Worm (Caenorhabditis elegans) whole organism, young adult: ENCODE data around the gene C43F9.5.

Experiments
- B0035.1 ChIP-seq: sonication (generic microtip); optimal IDR thresholded peaks from 2 replicates; lab custom pipeline; 2016; ENCODE audit warnings: missing genetic modification characterization, mild to moderate bottlenecking, missing compliant biosample characterization, missing genotype, missing genetic modification reagents
- B0261.1 ChIP-seq: sonication (generic microtip); optimal IDR thresholded peaks from 2 replicates; lab custom pipeline; 2016; ENCODE audit warnings: mild to moderate bottlenecking, missing genetic modification characterization, moderate library complexity, missing compliant biosample characterization
- C06A6.2 ChIP-seq: fragments of 200-800 bp; sonication (Bioruptor generic); conservative IDR thresholded peaks from 2 replicates; pipeline ENCODE4 v1.3.6; 2022; ENCODE audit warnings: missing genetic modification characterization, missing compliant biosample characterization
- C17E4.6 ChIP-seq: fragments of 200-800 bp; sonication (Bioruptor generic); IDR thresholded peaks from 2 replicates; pipeline ENCODE4 v1.3.6; 2022; ENCODE audit warnings: missing genetic modification reagents, missing genetic modification characterization, missing compliant biosample characterization
- D2030.7 ChIP-seq: fragments of 200-800 bp; sonication (Bioruptor generic); IDR thresholded peaks from 2 replicates; pipeline ENCODE4 v1.3.6; 2022; ENCODE audit warnings: missing genetic modification reagents, missing genetic modification characterization, missing compliant biosample characterization
- F22D6.2 ChIP-seq: sonication (generic microtip); optimal IDR thresholded peaks from 2 replicates; lab custom pipeline; 2016; ENCODE audit warnings: mild to moderate bottlenecking, missing genetic modification characterization, missing compliant biosample characterization
- K11D2.4 ChIP-seq: fragments of 200-800 bp; sonication (Bioruptor generic); IDR thresholded peaks from 2 replicates; pipeline ENCODE4 v1.3.6; 2022; ENCODE audit warnings: missing genetic modification reagents, missing genetic modification characterization, missing compliant biosample characterization
- T26A5.8 ChIP-seq: sonication (generic microtip); optimal IDR thresholded peaks from 2 replicates; lab custom pipeline; 2016; ENCODE audit warnings: missing genetic modification characterization, missing compliant biosample characterization
- Y56A3A.18 ChIP-seq: fragments of 200-800 bp; sonication (Bioruptor generic); IDR thresholded peaks from 2 replicates; pipeline ENCODE4 v1.3.6; 2022; ENCODE audit warnings: missing genetic modification reagents, missing genetic modification characterization, missing compliant biosample characterization
- Y67H2A.10 ChIP-seq: fragments of 200-800 bp; sonication (Bioruptor generic); conservative IDR thresholded peaks from 2 replicates; pipeline ENCODE4 v1.3.6; 2022; ENCODE audit warnings: missing genetic modification reagents, missing genetic modification characterization, missing compliant biosample characterization
- Y79H2A.3 ChIP-seq: fragments of 200-800 bp; sonication (Bioruptor generic); conservative IDR thresholded peaks from 2 replicates; pipeline ENCODE4 v1.3.6; 2022; ENCODE audit warnings: missing genetic modification reagents, missing genetic modification characterization, missing compliant biosample characterization
- ZK185.1 ChIP-seq: sonication (generic microtip); optimal IDR thresholded peaks from 2 replicates; lab custom pipeline; 2016; ENCODE audit warnings: mild to moderate bottlenecking, missing genetic modification characterization, missing compliant biosample characterization; ENCODE audit not compliant: poor library complexity, severe bottlenecking
- aptf-3 ChIP-seq: fragments of 200-800 bp; sonication (Bioruptor generic); IDR thresholded peaks from 2 replicates; pipeline ENCODE4 v1.3.6; 2022; ENCODE audit warnings: missing genetic modification characterization, missing compliant biosample characterization
- bed-2 ChIP-seq: fragments of 200-800 bp; sonication (Bioruptor generic); IDR thresholded peaks from 2 replicates; pipeline ENCODE4 v1.3.6; 2022; ENCODE audit warnings: missing genetic modification reagents, missing genetic modification characterization, missing compliant biosample characterization
- ccch-3 ChIP-seq: fragments of 200-800 bp; sonication (Bioruptor generic); optimal IDR thresholded peaks from 2 replicates; lab custom pipeline; 2018; ENCODE audit warnings: mild to moderate bottlenecking, missing genetic modification characterization, missing compliant biosample characterization
- cebp-1 ChIP-seq, 2 experiments: fragments of 200-800 bp in 1 of 2; sonication (Bioruptor generic) in 1 of 2; sonication (generic microtip) in 1 of 2; IDR thresholded peaks in 1 of 2; optimal IDR thresholded peaks in 1 of 2; 2 replicates each; pipeline versions ENCODE4 v1.3.6 to Lab custom; 2017 to 2022; ENCODE audit warnings: missing compliant biosample characterization in 2 of 2, missing genetic modification characterization in 2 of 2, mild to moderate bottlenecking in 1 of 2, missing genetic modification reagents in 1 of 2, moderate library complexity in 1 of 2
- die-1 ChIP-seq: sonication (generic microtip); optimal IDR thresholded peaks from 2 replicates; lab custom pipeline; 2016; ENCODE audit warnings: missing genotype, mild to moderate bottlenecking, missing genetic modification characterization, missing compliant biosample characterization
- dpl-1 ChIP-seq: fragments of 150-350 bp; optimal IDR thresholded peaks from 2 replicates; lab custom pipeline; 2014; ENCODE audit warnings: missing biosample characterization, missing genetic modification reagents, missing genetic modification characterization
- hlh-26 ChIP-seq: fragments of 200-800 bp; sonication (Bioruptor generic); conservative IDR thresholded peaks from 2 replicates; pipeline ENCODE4 v1.3.6; 2022; ENCODE audit warnings: missing genetic modification reagents, missing genetic modification characterization, missing compliant biosample characterization
- hmg-20 ChIP-seq: fragments of 200-800 bp; sonication (Bioruptor generic); IDR thresholded peaks from 2 replicates; pipeline ENCODE4 v1.3.6; 2022; ENCODE audit warnings: missing genetic modification reagents, missing genetic modification characterization, missing compliant biosample characterization
- lin-26 ChIP-seq: fragments of 200-800 bp; sonication (Bioruptor generic); IDR thresholded peaks from 2 replicates; pipeline ENCODE4 v1.3.6; 2022; ENCODE audit warnings: missing genetic modification reagents, missing genetic modification characterization, missing compliant biosample characterization
- lin-54 ChIP-seq: fragments of 200-800 bp; sonication (Bioruptor generic); optimal IDR thresholded peaks from 2 replicates; lab custom pipeline; 2018; ENCODE audit warnings: mild to moderate bottlenecking, missing genetic modification characterization, missing compliant biosample characterization
- madf-10 ChIP-seq: sonication (generic microtip); optimal IDR thresholded peaks from 2 replicates; lab custom pipeline; 2016; ENCODE audit warnings: mild to moderate bottlenecking, missing genetic modification characterization, missing compliant biosample characterization
- mcd-1 ChIP-seq: fragments of 200-800 bp; sonication (Bioruptor generic); IDR thresholded peaks from 2 replicates; pipeline ENCODE4 v1.3.6; 2022; ENCODE audit warnings: missing genetic modification reagents, missing genetic modification characterization, missing compliant biosample characterization
- mel-28 ChIP-seq: sonication (generic microtip); optimal IDR thresholded peaks from 2 replicates; lab custom pipeline; 2016; ENCODE audit warnings: borderline replicate concordance, mild to moderate bottlenecking, missing genetic modification characterization, missing compliant biosample characterization
- mes-4 ChIP-seq: sonication (generic microtip); optimal IDR thresholded peaks from 2 replicates; lab custom pipeline; 2016; ENCODE audit warnings: missing genotype, missing genetic modification characterization, missing compliant biosample characterization
- mxl-1 ChIP-seq: sonication (generic microtip); optimal IDR thresholded peaks from 2 replicates; lab custom pipeline; 2016; ENCODE audit warnings: missing genetic modification characterization, missing compliant biosample characterization
- nhr-120 ChIP-seq: fragments of 200-800 bp; sonication (Bioruptor generic); IDR thresholded peaks from 2 replicates; pipeline ENCODE4 v1.3.6; 2022; ENCODE audit warnings: missing genetic modification characterization, missing compliant biosample characterization
- nhr-80 ChIP-seq: sonication (generic microtip); optimal IDR thresholded peaks from 2 replicates; lab custom pipeline; 2016; ENCODE audit warnings: missing genetic modification characterization, missing compliant biosample characterization
- nhr-90 ChIP-seq: sonication (generic microtip); optimal IDR thresholded peaks from 2 replicates; lab custom pipeline; 2016; ENCODE audit warnings: missing genotype, mild to moderate bottlenecking, missing genetic modification characterization, missing compliant biosample characterization
- sdz-38 ChIP-seq: sonication (generic microtip); optimal IDR thresholded peaks from 2 replicates; lab custom pipeline; 2016; ENCODE audit warnings: missing genotype, missing genetic modification characterization, missing compliant biosample characterization
- snpc-1.1 ChIP-seq: sonication (generic microtip); optimal IDR thresholded peaks from 2 replicates; lab custom pipeline; 2017; ENCODE audit warnings: missing genetic modification characterization, mild to moderate bottlenecking, missing compliant biosample characterization, antibody characterized with exemption, moderate library complexity, missing genotype, missing genetic modification reagents; ENCODE audit not compliant: insufficient read depth
- snpc-1.3 ChIP-seq: sonication (generic microtip); optimal IDR thresholded peaks from 2 replicates; lab custom pipeline; 2017; ENCODE audit warnings: missing genetic modification characterization, mild to moderate bottlenecking, missing compliant biosample characterization, antibody characterized with exemption, moderate library complexity, missing genotype, missing genetic modification reagents; ENCODE audit not compliant: insufficient read depth
- tlf-1 ChIP-seq: fragments of 200-800 bp; sonication (Bioruptor generic); optimal IDR thresholded peaks from 2 replicates; lab custom pipeline; 2018; ENCODE audit warnings: mild to moderate bottlenecking, missing genetic modification characterization, missing compliant biosample characterization
- unc-62 ChIP-seq: fragments of 150-350 bp; optimal IDR thresholded peaks from 2 replicates; lab custom pipeline; 2014; ENCODE audit warnings: missing biosample characterization, missing genetic modification reagents, missing genetic modification characterization
- ztf-18 ChIP-seq: sonication (generic microtip); optimal IDR thresholded peaks from 2 replicates; lab custom pipeline; 2016; ENCODE audit warnings: missing genotype, mild to moderate bottlenecking, missing genetic modification characterization, missing compliant biosample characterization
- ztf-26 ChIP-seq: sonication (generic microtip); optimal IDR thresholded peaks from 2 replicates; lab custom pipeline; 2017; ENCODE audit warnings: missing genetic modification characterization, missing compliant biosample characterization
- ztf-6 ChIP-seq: fragments of 200-800 bp; sonication (Bioruptor generic); IDR thresholded peaks from 2 replicates; pipeline ENCODE4 v1.3.6; 2022; ENCODE audit warnings: missing genetic modification reagents, missing genetic modification characterization, missing compliant biosample characterization

C43F9.5 gene

DNA sequence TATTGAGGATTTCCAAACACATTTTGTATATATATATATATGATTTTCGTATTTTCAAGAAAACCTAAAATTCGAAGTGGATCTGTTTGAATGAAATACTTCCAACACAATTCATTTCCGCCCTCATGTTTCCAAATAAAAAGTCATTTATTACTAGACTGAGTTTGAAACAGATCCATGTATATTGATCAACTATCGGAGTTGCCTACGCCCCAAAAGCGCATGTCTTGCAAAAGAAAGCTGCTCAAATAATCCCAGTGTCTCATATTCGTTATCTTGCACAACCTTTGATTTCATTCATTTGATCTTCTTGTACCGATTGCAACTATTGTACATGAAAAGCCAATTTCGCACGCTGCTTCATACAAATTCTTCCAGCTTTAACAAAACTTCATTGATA is 12.1 kb upstream of the C43F9.5 start, which contains the start of gene R09H10.2:
TSS of gene R09H10.2 (plus strand) at position 301 of the 400 bp plus-strand sequence.
- TF ChIP-seq cebp-1 (GFP tag; IDR thresholded peaks at IDR 0.05; lab: Robert Waterston, UW) (no peak), cebp-1 (tag; optimal IDR thresholded peaks at IDR 0.05; lab: Kevin White, UChicago) (no peak), Y56A3A.18 (no peak), tlf-1 (GFP tag; lab: Kevin White, UChicago) (no peak), snpc-1.3 (tag; lab: Kevin White, UChicago) (no peak)

ce11 chrIV:10599983-10600382 is 9.4 kb upstream of the C43F9.5 start, which contains the start of gene R09H10.1:
Gene R09H10.1, plus strand, starts transcription at chrIV:10600283.
- no peak for TF ChIP-seq aptf-3 (GFP tag; lab: Robert Waterston, UW)
- TF ChIP-seq nhr-90 (tag; lab: Kevin White, UChicago): no peak
- no peak for TF ChIP-seq ccch-3 (GFP tag; lab: Kevin White, UChicago)
- TF ChIP-seq C17E4.6: no peak
- no peak for TF ChIP-seq dpl-1 (GFP tag; lab: Kevin White, UChicago)
- no peak for TF ChIP-seq bed-2 (GFP tag; lab: Robert Waterston, UW)
- no peak for TF ChIP-seq sdz-38 (tag; lab: Kevin White, UChicago)
- TF ChIP-seq ztf-26 (tag; lab: Kevin White, UChicago): no peak
- TF ChIP-seq ZK185.1 (tag; lab: Kevin White, UChicago): no peak
- no peak for TF ChIP-seq ztf-18 (tag; lab: Kevin White, UChicago)
- TF ChIP-seq mel-28 (tag; lab: Kevin White, UChicago): no peak
- no peak for TF ChIP-seq F22D6.2
- no peak for TF ChIP-seq mes-4 (tag; lab: Kevin White, UChicago)
- TF ChIP-seq lin-54 (GFP tag; lab: Kevin White, UChicago): no peak
- no peak for TF ChIP-seq snpc-1.1 (tag; lab: Kevin White, UChicago)

ce11 chrIV:10596505-10596904 is 6.0 kb upstream of the C43F9.5 start, which contains the start of gene C43F9.11:
Gene C43F9.11, plus strand, starts transcription at chrIV:10596805.
- TF ChIP-seq B0261.1 (tag; lab: Kevin White, UChicago) (no peak), hmg-20 (GFP tag; lab: Robert Waterston, UW) (no peak)

DNA sequence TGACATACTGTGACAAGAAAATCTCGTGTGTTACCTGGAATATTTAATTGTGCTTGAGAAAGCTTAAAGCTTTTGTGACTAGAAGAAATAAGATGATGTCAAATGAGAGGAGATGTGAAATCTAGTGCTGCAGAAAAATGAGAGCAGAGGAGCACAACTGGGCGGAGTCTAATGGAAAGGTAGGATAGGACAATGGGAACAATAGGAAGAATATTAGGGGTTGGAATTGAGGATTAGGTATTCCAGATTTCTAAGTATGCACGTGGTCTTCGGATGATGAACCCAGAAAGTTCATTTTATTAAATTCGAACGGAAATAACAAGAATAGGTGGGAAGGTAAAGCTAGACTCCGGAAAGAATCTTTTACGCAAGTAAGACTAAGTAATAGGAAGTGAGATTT is 3.0 kb upstream of the C43F9.5 start, which contains the start of gene C43F9.7:
TSS of gene C43F9.7 (minus strand) at position 101 of the 400 bp plus-strand sequence.
- TF ChIP-seq mxl-1 (tag; lab: Kevin White, UChicago) (no peak), K11D2.4 (GFP tag; lab: Robert Waterston, UW) (no peak), madf-10 (no peak)

DNA sequence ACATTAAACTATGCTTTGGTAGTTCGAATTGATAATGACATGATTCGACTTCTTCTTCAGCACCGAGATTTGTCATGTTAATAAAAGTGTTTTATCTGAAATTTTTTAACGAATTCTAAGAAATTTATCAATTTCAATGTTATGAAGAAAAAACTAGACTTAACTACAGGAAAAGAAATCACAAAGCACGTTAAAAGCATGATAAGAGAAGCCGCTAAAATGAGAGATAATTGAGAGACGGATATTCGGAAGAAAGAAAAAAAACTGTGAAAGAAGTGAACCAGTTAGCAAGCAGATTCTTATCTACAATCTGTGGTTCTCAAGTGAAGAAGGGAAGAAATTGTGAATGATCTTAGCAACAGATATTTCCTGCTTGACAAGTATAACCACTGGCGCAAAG is 1.5 kb downstream of the C43F9.5 start, which contains the start of gene C43F9.4:
TSS of gene C43F9.4 (minus strand) at position 101 of the 400 bp plus-strand sequence.
- TF ChIP-seq B0035.1 (no peak), C17E4.6 (no peak), nhr-80 (tag; lab: Kevin White, UChicago) (no peak), Y67H2A.10 (GFP tag; lab: Robert Waterston, UW) (no peak), hlh-26 (GFP tag; lab: Robert Waterston, UW) (no peak), ztf-6 (GFP tag; lab: Robert Waterston, UW) (no peak), cebp-1 (GFP tag; IDR thresholded peaks at IDR 0.05; lab: Robert Waterston, UW) (no peak), cebp-1 (tag; optimal IDR thresholded peaks at IDR 0.05; lab: Kevin White, UChicago) (no peak), nhr-90 (tag; lab: Kevin White, UChicago) (no peak), unc-62 (GFP tag; lab: Kevin White, UChicago) (no peak), C06A6.2 (GFP tag; lab: Robert Waterston, UW) (no peak), D2030.7 (GFP tag; lab: Robert Waterston, UW) (no peak), mcd-1 (GFP tag; lab: Robert Waterston, UW) (no peak), T26A5.8 (tag; lab: Kevin White, UChicago) (no peak), lin-26 (GFP tag; lab: Robert Waterston, UW) (no peak), die-1 (tag; lab: Kevin White, UChicago) (no peak), Y79H2A.3 (GFP tag; lab: Robert Waterston, UW) (no peak), nhr-120 (no peak)
